Worm (Caenorhabditis elegans): ENCODE measurements around the gene abu-10.
A peak's percentile ranks its signal among the peaks of the same experiment; 100 is the strongest.

Gene abu-10

ce11 chrX:3832059-3832641 is 34.2 kb downstream of the abu-10 start (continued):
- no peak for TF ChIP-seq nhr-42 (GFP tag; IDR thresholded peaks at IDR 0.05)
- TF ChIP-seq mxl-3 (GFP tag; optimal IDR thresholded peaks at IDR 0.05) = peak; percentile 2
- peak; percentile 33; the same call in 1 of the 2 replicates for TF ChIP-seq saeg-2 (GFP tag; IDR thresholded peaks at IDR 0.05)
- peak; percentile 75 for TF ChIP-seq nhr-77 (tag; optimal IDR thresholded peaks at IDR 0.05)
- no peak for TF ChIP-seq zip-11 (GFP tag; IDR thresholded peaks at IDR 0.05)
- TF ChIP-seq mep-1 (tag; optimal IDR thresholded peaks at IDR 0.05) = peak; percentile 45
- no peak for TF ChIP-seq daf-8 (GFP tag; IDR thresholded peaks at IDR 0.05)
- no peak for TF ChIP-seq ZK337.2 (GFP tag; IDR thresholded peaks at IDR 0.05)

- no peak for TF ChIP-seq ama-1 (optimal IDR thresholded peaks at IDR 0.05)
- peak in 1 of 2 experiments; percentile 63 for TF ChIP-seq unc-62 (GFP tag; optimal IDR thresholded peaks at IDR 0.05 in 1 of 2)
- TF ChIP-seq unc-62 (tag; optimal IDR thresholded peaks at IDR 0.05) = no peak
- no peak for TF ChIP-seq arid-1 (GFP tag; conservative IDR thresholded peaks at IDR 0.05)
- peak in 1 of 2 experiments; percentile 87 for TF ChIP-seq daf-16 (GFP tag; optimal IDR thresholded peaks at IDR 0.05)
- no peak for TF ChIP-seq daf-16 (tag; optimal IDR thresholded peaks at IDR 0.05)
- TF ChIP-seq nhr-10 (tag; optimal IDR thresholded peaks at IDR 0.05) = no peak
- TF ChIP-seq dmd-8 (GFP tag; IDR thresholded peaks at IDR 0.05) = no peak
- TF ChIP-seq nhr-11 (tag; optimal IDR thresholded peaks at IDR 0.05) = no peak
- TF ChIP-seq tag-97 (GFP tag; IDR thresholded peaks at IDR 0.05) = no peak
- TF ChIP-seq aha-1 (tag) = peak; percentile 86
- TF ChIP-seq dve-1 (tag; optimal IDR thresholded peaks at IDR 0.05; ENCODE audit: insufficient read depth) = no peak
- no peak for TF ChIP-seq F10B5.3 (tag; optimal IDR thresholded peaks at IDR 0.05)
- TF ChIP-seq zag-1 (tag; optimal IDR thresholded peaks at IDR 0.05) = no peak
- no peak for TF ChIP-seq gei-8 (GFP tag; optimal IDR thresholded peaks at IDR 0.05)
- TF ChIP-seq cey-2 (tag; optimal IDR thresholded peaks at IDR 0.05; ENCODE audit: borderline replicate concordance, insufficient read depth) = no peak
- TF ChIP-seq nhr-6 (tag; optimal IDR thresholded peaks at IDR 0.05) = no peak
- no peak for TF ChIP-seq ceh-62 (tag; optimal IDR thresholded peaks at IDR 0.05)
- TF ChIP-seq pqm-1 (tag; optimal IDR thresholded peaks at IDR 0.05) = no peak
- no peak for TF ChIP-seq unc-130 (GFP tag; optimal IDR thresholded peaks at IDR 0.05)
- peak; percentile 6 for TF ChIP-seq hlh-11 (tag; optimal IDR thresholded peaks at IDR 0.05)
- TF ChIP-seq nhr-28 (tag; optimal IDR thresholded peaks at IDR 0.05) = peak; percentile 10
- no peak for TF ChIP-seq nhr-111 (GFP tag; optimal IDR thresholded peaks at IDR 0.05)
- no peak for TF ChIP-seq mxl-3 (GFP tag; optimal IDR thresholded peaks at IDR 0.05)
- no peak for TF ChIP-seq nhr-237 (tag; optimal IDR thresholded peaks at IDR 0.05)
- no peak for TF ChIP-seq ceh-28 (tag; optimal IDR thresholded peaks at IDR 0.05)
- no peak for TF ChIP-seq hmg-1.1 (GFP tag; IDR thresholded peaks at IDR 0.05)
- no peak for TF ChIP-seq ces-1 (GFP tag; optimal IDR thresholded peaks at IDR 0.05)
- TF ChIP-seq snpc-1.2 (GFP tag; IDR thresholded peaks at IDR 0.05) = no peak
- TF ChIP-seq ceh-32 (tag; optimal IDR thresholded peaks at IDR 0.05; ENCODE audit: poor library complexity) = no peak
- no peak for TF ChIP-seq Y48G9A.11 (GFP tag; IDR thresholded peaks at IDR 0.05)
Measured at ce11 chrX:3833964-3834840, 36.2 kb downstream of the abu-10 start.

- TF ChIP-seq mxl-3 (GFP tag; optimal IDR thresholded peaks at IDR 0.05) (peak; percentile 37), nhr-48 (tag; optimal IDR thresholded peaks at IDR 0.05) (peak; percentile 45), zip-11 (GFP tag; IDR thresholded peaks at IDR 0.05) (no peak), unc-62 (GFP tag; optimal IDR thresholded peaks at IDR 0.05 in 1 of 2) (peak in 1 of 2 experiments; percentile 43), unc-62 (tag; optimal IDR thresholded peaks at IDR 0.05) (no peak), ceh-28 (tag; optimal IDR thresholded peaks at IDR 0.05) (no peak), nhr-28 (tag; optimal IDR thresholded peaks at IDR 0.05) (peak; percentile 34), mep-1 (tag; optimal IDR thresholded peaks at IDR 0.05) (peak; percentile 29), gei-8 (GFP tag; optimal IDR thresholded peaks at IDR 0.05) (no peak), hlh-11 (tag; optimal IDR thresholded peaks at IDR 0.05) (peak; percentile 27), mdt-29 (GFP tag; IDR thresholded peaks at IDR 0.05) (no peak), pha-4 (GFP tag; IDR thresholded peaks at IDR 0.05) (no peak), pha-4 (tag; optimal IDR thresholded peaks at IDR 0.05) (peak; percentile 24), hlh-30 (tag; optimal IDR thresholded peaks at IDR 0.05; ENCODE audit: insufficient read depth) (peak; percentile 30), mdl-1 (tag; optimal IDR thresholded peaks at IDR 0.05) (peak in 1 of 2 experiments; percentile 5)
Measured at ce11 chrX:3835632-3836031, 37.6 kb downstream of the abu-10 start.
